Worm (Caenorhabditis elegans): ENCODE measurements around the gene cls-1.

cls-1 gene

ce11 chrIII:7488303-7488702, 19.7 kb upstream of the cls-1 start (continued):
- no peak for TF ChIP-seq fkh-10 (GFP tag; optimal IDR thresholded peaks at IDR 0.05)
- no peak for TF ChIP-seq Y75B8A.6 (GFP tag; IDR thresholded peaks at IDR 0.05)
- no peak for TF ChIP-seq Y5F2A.4 (GFP tag; optimal IDR thresholded peaks at IDR 0.05)
- TF ChIP-seq madf-9 (GFP tag; conservative IDR thresholded peaks at IDR 0.05), result no peak
- no peak for TF ChIP-seq nhr-77 (tag; optimal IDR thresholded peaks at IDR 0.05)
- no peak for TF ChIP-seq skn-1 (tag; optimal IDR thresholded peaks at IDR 0.05)
- TF ChIP-seq pha-4 (GFP tag; IDR thresholded peaks at IDR 0.05), result no peak
- no peak for TF ChIP-seq pha-4 (tag; optimal IDR thresholded peaks at IDR 0.05)
- TF ChIP-seq D1046.2 (GFP tag; IDR thresholded peaks at IDR 0.05), result no peak
- no peak for TF ChIP-seq ceh-82 (tag; optimal IDR thresholded peaks at IDR 0.05)
- TF ChIP-seq mxl-2 (GFP tag; conservative IDR thresholded peaks at IDR 0.05), result no peak
- no peak for TF ChIP-seq ceh-32 (tag; optimal IDR thresholded peaks at IDR 0.05; ENCODE audit: poor library complexity)
- no peak for TF ChIP-seq unc-130 (GFP tag; optimal IDR thresholded peaks at IDR 0.05)
- no peak for TF ChIP-seq zip-2 (tag; optimal IDR thresholded peaks at IDR 0.05)

- TF ChIP-seq hlh-30 (tag; optimal IDR thresholded peaks at IDR 0.05; ENCODE audit: insufficient read depth), result no peak
- TF ChIP-seq zag-1 (tag; optimal IDR thresholded peaks at IDR 0.05), result no peak
- TF ChIP-seq arid-1 (GFP tag; conservative IDR thresholded peaks at IDR 0.05), result no peak
- TF ChIP-seq madf-9 (GFP tag; conservative IDR thresholded peaks at IDR 0.05), result no peak
- no peak for TF ChIP-seq jun-1 (tag; optimal IDR thresholded peaks at IDR 0.05)
- TF ChIP-seq ceh-62 (tag; optimal IDR thresholded peaks at IDR 0.05), result no peak
- no peak for TF ChIP-seq spr-1 (tag; optimal IDR thresholded peaks at IDR 0.05)
- no peak for TF ChIP-seq F44E2.7 (GFP tag; IDR thresholded peaks at IDR 0.05)
- no peak for TF ChIP-seq F49E8.2 (tag; optimal IDR thresholded peaks at IDR 0.05; ENCODE audit: borderline replicate concordance)
- no peak for TF ChIP-seq nhr-28 (tag; optimal IDR thresholded peaks at IDR 0.05)
- no peak for TF ChIP-seq Y75B8A.6 (GFP tag; IDR thresholded peaks at IDR 0.05)
- no peak for TF ChIP-seq Y105C5A.15 (GFP tag; IDR thresholded peaks at IDR 0.05)
- no peak for TF ChIP-seq hlh-11 (tag; optimal IDR thresholded peaks at IDR 0.05)
- no peak for TF ChIP-seq T20F7.1 (GFP tag; optimal IDR thresholded peaks at IDR 0.05)
- no peak for TF ChIP-seq unc-62 (GFP tag; optimal IDR thresholded peaks at IDR 0.05 in 1 of 2)
- no peak for TF ChIP-seq unc-62 (tag; optimal IDR thresholded peaks at IDR 0.05)
- no peak for TF ChIP-seq nhr-237 (tag; optimal IDR thresholded peaks at IDR 0.05)
- TF ChIP-seq nhr-42 (GFP tag; IDR thresholded peaks at IDR 0.05), result no peak
- no peak for TF ChIP-seq F10B5.3 (tag; optimal IDR thresholded peaks at IDR 0.05)
These were observed 18.9 kb upstream of the cls-1 start, which contains the start of gene mup-4 for ce11 chrIII:7489055-7489534. TSS of gene mup-4 (minus strand) at chrIII:7489105.

- TF ChIP-seq zag-1 (tag; optimal IDR thresholded peaks at IDR 0.05), result no peak
- TF ChIP-seq unc-39 (tag; optimal IDR thresholded peaks at IDR 0.05), result no peak
- no peak for TF ChIP-seq ztf-11 (tag; optimal IDR thresholded peaks at IDR 0.05)
- TF ChIP-seq pha-4 (GFP tag; IDR thresholded peaks at IDR 0.05), result no peak
- no peak for TF ChIP-seq pha-4 (tag; optimal IDR thresholded peaks at IDR 0.05)
- no peak for TF ChIP-seq snpc-4 (tag; optimal IDR thresholded peaks at IDR 0.05)
- no peak for TF ChIP-seq nhr-77 (tag; optimal IDR thresholded peaks at IDR 0.05)
- TF ChIP-seq nhr-48 (tag; optimal IDR thresholded peaks at IDR 0.05), result no peak
- TF ChIP-seq nhr-11 (tag; optimal IDR thresholded peaks at IDR 0.05), result no peak
- TF ChIP-seq ceh-44 (GFP tag; IDR thresholded peaks at IDR 0.05), result no peak
- no peak for TF ChIP-seq cey-2 (tag; optimal IDR thresholded peaks at IDR 0.05; ENCODE audit: borderline replicate concordance, insufficient read depth)
- no peak for TF ChIP-seq hmg-1.1 (GFP tag; IDR thresholded peaks at IDR 0.05)
- TF ChIP-seq dpl-1 (GFP tag; optimal IDR thresholded peaks at IDR 0.05), result no peak
- no peak for TF ChIP-seq D1046.2 (GFP tag; IDR thresholded peaks at IDR 0.05)
- TF ChIP-seq fkh-10 (GFP tag; optimal IDR thresholded peaks at IDR 0.05), result no peak
- no peak for TF ChIP-seq Y75B8A.6 (GFP tag; IDR thresholded peaks at IDR 0.05)
These were observed 17.9 kb upstream of the cls-1 start for ce11 chrIII:7490061-7490460.

Measured in whole organism, L4 larva.